Worm (Caenorhabditis elegans): Measurements from ENCODE around the gene T04F3.1.
A peak's percentile ranks its signal among the peaks of the same experiment; 100 is the strongest.

DNA sequence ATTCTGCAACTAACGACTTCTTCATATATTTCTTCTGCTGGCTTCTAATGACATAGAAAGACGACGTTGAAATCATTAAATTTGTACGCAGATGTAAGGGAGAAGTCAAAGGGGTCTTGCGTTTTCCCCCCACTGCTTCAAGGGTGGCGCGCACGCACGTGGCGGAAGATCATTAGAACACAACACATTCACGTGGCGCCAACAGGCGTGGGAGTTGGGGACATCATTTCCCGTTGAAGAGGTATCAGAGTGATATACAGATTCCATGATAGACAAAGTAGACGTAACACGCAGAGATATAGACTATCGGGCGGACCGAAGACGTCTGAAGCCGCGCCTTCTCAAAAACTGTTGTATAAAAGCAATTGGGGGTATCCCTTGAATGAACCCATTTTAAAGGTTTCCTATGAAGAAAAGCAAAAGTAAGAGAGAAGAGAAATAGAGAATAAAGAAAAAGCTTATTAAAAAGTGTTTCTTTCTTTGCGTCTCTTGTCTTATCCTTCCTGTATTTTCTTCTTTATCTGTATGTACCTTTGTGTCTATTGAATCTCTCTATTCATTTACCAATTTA, 59.5 kb downstream of the T04F3.1 start:
- peak; percentile 78 for TF ChIP-seq tbx-2 (tag; optimal IDR thresholded peaks at IDR 0.05)
- TF ChIP-seq lin-13 (GFP tag; optimal IDR thresholded peaks at IDR 0.05), result peak; percentile 41
- no peak for TF ChIP-seq aha-1 (tag; optimal IDR thresholded peaks at IDR 0.05)
- TF ChIP-seq nhr-28 (tag; optimal IDR thresholded peaks at IDR 0.05), result no peak
- no peak for TF ChIP-seq ztf-11 (tag; optimal IDR thresholded peaks at IDR 0.05)
- TF ChIP-seq lin-39 (tag; optimal IDR thresholded peaks at IDR 0.05), result no peak
- TF ChIP-seq pqm-1 (tag; optimal IDR thresholded peaks at IDR 0.05), result no peak
- no peak for TF ChIP-seq dpl-1 (GFP tag; optimal IDR thresholded peaks at IDR 0.05)
- TF ChIP-seq pag-3 (tag; optimal IDR thresholded peaks at IDR 0.05; ENCODE audit: borderline replicate concordance, insufficient read depth), result no peak
- TF ChIP-seq ama-1 (optimal IDR thresholded peaks at IDR 0.05), result no peak
